Worm (Caenorhabditis elegans): ENCODE data around the gene F36H5.12.

- no peak for TF ChIP-seq him-1 (tag; optimal IDR thresholded peaks at IDR 0.05)
- no peak for TF ChIP-seq W03F9.2 (tag; optimal IDR thresholded peaks at IDR 0.05)
These were observed 27.8 kb upstream of the F36H5.12 start, which contains the start of gene btb-6 for ce11 chrII:1714772-1715353.
